Fruit fly (Drosophila melanogaster): ENCODE data around the gene Src64B.

Src64B gene

DNA sequence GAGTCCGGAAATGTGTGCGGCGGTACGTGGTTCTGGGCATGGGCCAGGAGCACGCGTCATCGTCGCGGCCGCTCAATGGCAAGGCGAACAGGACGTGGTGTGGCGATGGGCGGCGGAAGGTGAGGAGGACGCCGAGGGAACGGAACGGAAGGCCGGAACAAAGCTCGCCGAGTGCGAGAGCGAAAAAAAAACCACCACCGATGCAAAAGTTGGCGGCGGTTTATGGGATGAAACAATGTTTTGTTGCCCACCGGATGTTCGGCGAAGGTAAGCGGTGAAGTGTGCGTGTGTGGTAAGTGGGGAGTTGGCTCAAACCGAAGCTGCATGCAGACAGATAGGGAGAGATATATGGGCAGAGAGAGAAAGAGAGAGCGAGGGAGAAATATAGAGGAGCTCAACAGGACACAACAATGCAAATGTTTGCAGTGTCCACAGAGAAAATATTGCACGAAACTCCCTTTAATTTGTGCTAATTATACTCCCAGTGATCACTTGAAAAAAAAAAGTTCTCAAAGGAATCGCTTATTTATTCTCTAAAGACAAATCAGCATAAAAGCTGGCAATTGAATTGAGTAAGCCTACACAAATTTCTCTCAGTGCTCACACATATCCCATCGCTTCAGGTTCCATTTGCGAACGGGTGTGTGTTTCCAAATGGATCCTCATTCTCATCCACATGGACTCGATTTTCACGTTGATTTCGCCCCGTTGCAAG lies 6.3 kb downstream of the Src64B start:
- TF ChIP-seq woc (GFP tag; optimal IDR thresholded peaks at IDR 0.05) (peak; percentile 48), Abd-B (GFP tag; optimal IDR thresholded peaks at IDR 0.05) (no peak), dsf (GFP tag; optimal IDR thresholded peaks at IDR 0.05; ENCODE audit: borderline replicate concordance) (no peak), Dif (GFP tag; optimal IDR thresholded peaks at IDR 0.05; ENCODE audit: partially characterized antibody) (no peak), Hr78 (GFP tag; optimal IDR thresholded peaks at IDR 0.05) (no peak), OdsH (GFP tag; optimal IDR thresholded peaks at IDR 0.05) (peak; percentile 49), CG9705 (GFP tag; optimal IDR thresholded peaks at IDR 0.05) (no peak), Hr83 (GFP tag; optimal IDR thresholded peaks at IDR 0.05; ENCODE audit: poor library complexity, severe bottlenecking) (no peak), foxo (GFP tag; optimal IDR thresholded peaks at IDR 0.05) (peak in 1 of 2 experiments; percentile 73), Sp1 (GFP tag; optimal IDR thresholded peaks at IDR 0.05) (peak; percentile 47), ey (GFP tag; optimal IDR thresholded peaks at IDR 0.05) (peak; percentile 68), fru (GFP tag; optimal IDR thresholded peaks at IDR 0.05) (peak; percentile 72), Jra (GFP tag; optimal IDR thresholded peaks at IDR 0.05) (no peak), rgr (GFP tag; optimal IDR thresholded peaks at IDR 0.05) (peak; percentile 59), Vsx2 (GFP tag; optimal IDR thresholded peaks at IDR 0.05; ENCODE audit: partially characterized antibody) (no peak), Rel (GFP tag; optimal IDR thresholded peaks at IDR 0.05) (no peak), Rel (tag; optimal IDR thresholded peaks at IDR 0.05) (no peak), sage (GFP tag; optimal IDR thresholded peaks at IDR 0.05) (no peak), Mio (GFP tag; optimal IDR thresholded peaks at IDR 0.05) (no peak), h (GFP tag; optimal IDR thresholded peaks at IDR 0.05) (peak; percentile 61), brk (GFP tag; optimal IDR thresholded peaks at IDR 0.05) (no peak), CrebA (GFP tag; optimal IDR thresholded peaks at IDR 0.05; ENCODE audit: borderline replicate concordance) (no peak), dmrt93B (GFP tag; optimal IDR thresholded peaks at IDR 0.05) (no peak), br (GFP tag; optimal IDR thresholded peaks at IDR 0.05) (peak; percentile 63), usp (GFP tag; optimal IDR thresholded peaks at IDR 0.05) (no peak), Hnf4 (GFP tag; optimal IDR thresholded peaks at IDR 0.05) (peak; percentile 38), jim (GFP tag; optimal IDR thresholded peaks at IDR 0.05) (no peak), HLH106 (tag; optimal IDR thresholded peaks at IDR 0.05) (peak; percentile 51), GATAd (GFP tag; optimal IDR thresholded peaks at IDR 0.05) (no peak), CG32264 (GFP tag; optimal IDR thresholded peaks at IDR 0.05) (peak; percentile 17), N (GFP tag; optimal IDR thresholded peaks at IDR 0.05) (no peak), Myc (optimal IDR thresholded peaks at IDR 0.05) (no peak), Dfd (GFP tag; optimal IDR thresholded peaks at IDR 0.05) (no peak), tai (GFP tag; optimal IDR thresholded peaks at IDR 0.05) (no peak), pan (optimal IDR thresholded peaks at IDR 0.05) (no peak), psq (GFP tag; optimal IDR thresholded peaks at IDR 0.05) (peak; percentile 24), sv (GFP tag; optimal IDR thresholded peaks at IDR 0.05) (no peak), dl (GFP tag; optimal IDR thresholded peaks at IDR 0.05; ENCODE audit: insufficient read depth in 1 of 2, partially characterized antibody in 2 of 2) (no peak), lola (GFP tag; optimal IDR thresholded peaks at IDR 0.05) (no peak)

DNA sequence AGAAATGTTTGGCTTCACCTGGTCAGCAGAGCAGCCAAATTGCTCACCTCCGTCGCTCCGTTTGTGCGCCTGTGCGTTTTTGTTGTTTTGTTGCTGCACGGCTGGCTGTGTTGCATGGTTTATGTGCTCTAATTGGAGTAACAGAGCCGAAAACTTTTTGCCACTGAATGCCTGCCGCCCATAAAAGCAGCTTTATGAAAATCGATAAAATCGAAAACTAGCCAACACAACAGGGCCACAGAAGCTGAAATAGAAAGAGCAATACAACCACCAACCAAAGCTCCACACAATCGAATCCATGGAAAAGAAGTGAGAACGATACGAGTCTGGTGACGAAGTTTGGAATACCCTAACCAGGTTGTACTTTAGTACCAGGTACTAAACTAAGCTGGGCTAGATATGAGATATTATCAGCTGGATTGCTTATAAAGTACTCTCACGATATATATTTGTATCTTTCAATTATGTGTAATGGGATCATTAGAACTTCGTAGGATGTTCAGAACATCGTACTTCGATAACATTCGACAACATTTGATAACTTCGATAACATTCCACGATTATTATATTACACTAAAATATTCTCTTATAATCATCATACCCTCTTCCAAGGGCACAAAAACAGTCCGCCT lies 7.0 kb downstream of the Src64B start:
- TF ChIP-seq OdsH (GFP tag; optimal IDR thresholded peaks at IDR 0.05), result no peak
- no peak for TF ChIP-seq GATAd (GFP tag; optimal IDR thresholded peaks at IDR 0.05)
- no peak for TF ChIP-seq Rel (GFP tag; optimal IDR thresholded peaks at IDR 0.05)
- TF ChIP-seq Rel (tag; optimal IDR thresholded peaks at IDR 0.05), result no peak
- TF ChIP-seq HLH106 (tag; optimal IDR thresholded peaks at IDR 0.05), result no peak
